Fruit fly (Drosophila melanogaster) whole organism, embryonic: Measurements from ENCODE around the gene CG10874.
A peak's percentile ranks its signal among the peaks of the same experiment; 100 is the strongest.

ENCODE experiments used
- Ada2b ChIP-seq: fragments of 200-800 bp; sonication (Bioruptor generic); IDR thresholded peaks from 2 replicates; pipeline ENCODE4 v1.3.6; 2022; ENCODE audit warnings: missing biosample characterization, missing genetic modification characterization
- Asciz ChIP-seq: fragments of 200-800 bp; sonication (Bioruptor generic); optimal IDR thresholded peaks from 2 replicates; lab custom pipeline; 2017; ENCODE audit warnings: missing biosample characterization, mild to moderate bottlenecking, missing genetic modification characterization, missing genetic modification reagents
- CG10209 ChIP-seq: fragments of 200-800 bp; sonication (Bioruptor generic); optimal IDR thresholded peaks from 3 replicates; lab custom pipeline; 2017; ENCODE audit warnings: missing biosample characterization, mild to moderate bottlenecking, missing genetic modification characterization, missing genetic modification reagents
- CG10654 ChIP-seq: fragments of 200-800 bp; sonication (Bioruptor generic); optimal IDR thresholded peaks from 2 replicates; lab custom pipeline; 2016; ENCODE audit warnings: missing biosample characterization, missing genetic modification characterization
- CG11696 ChIP-seq: fragments of 200-800 bp; sonication (Bioruptor generic); IDR thresholded peaks from 2 replicates; pipeline ENCODE4 v1.3.6; 2022; ENCODE audit warnings: missing biosample characterization, missing genetic modification characterization
- CG11723 ChIP-seq: fragments of 200-800 bp; sonication (Bioruptor generic); optimal IDR thresholded peaks from 2 replicates; lab custom pipeline; 2017; ENCODE audit warnings: missing biosample characterization, mild to moderate bottlenecking, missing genetic modification characterization
- CG12104 ChIP-seq: fragments of 200-800 bp; sonication (Bioruptor generic); optimal IDR thresholded peaks from 3 replicates; lab custom pipeline; 2016; ENCODE audit warnings: missing biosample characterization, missing genetic modification characterization
- CG12391 ChIP-seq: fragments of 200-800 bp; sonication (Bioruptor generic); optimal IDR thresholded peaks from 3 replicates; lab custom pipeline; 2018; ENCODE audit warnings: missing biosample characterization, mild to moderate bottlenecking, missing genetic modification characterization, moderate library complexity
- CG13296 ChIP-seq: fragments of 200-800 bp; sonication (Bioruptor generic); optimal IDR thresholded peaks from 3 replicates; lab custom pipeline; 2018; ENCODE audit warnings: missing biosample characterization, mild to moderate bottlenecking, missing genetic modification characterization
- CG13894 ChIP-seq: fragments of 200-800 bp; sonication (Bioruptor generic); optimal IDR thresholded peaks from 3 replicates; lab custom pipeline; 2018; ENCODE audit warnings: missing biosample characterization, mild to moderate bottlenecking, missing genetic modification characterization, moderate library complexity
- CG14860 ChIP-seq: fragments of 200-800 bp; sonication (Bioruptor generic); IDR thresholded peaks from 3 replicates; pipeline ENCODE4 v1.3.6; 2022; ENCODE audit warnings: missing biosample characterization, missing genetic modification characterization; ENCODE audit not compliant: partially characterized antibody
- CG1603 ChIP-seq: fragments of 200-800 bp; sonication (Bioruptor generic); optimal IDR thresholded peaks from 2 replicates; lab custom pipeline; 2019; ENCODE audit warnings: missing biosample characterization, mild to moderate bottlenecking, missing genetic modification characterization, moderate library complexity
- CG16813 ChIP-seq: fragments of 200-800 bp; sonication (Bioruptor generic); IDR thresholded peaks from 3 replicates; pipeline ENCODE4 v1.3.6; 2022; ENCODE audit warnings: missing biosample characterization, missing genetic modification characterization; ENCODE audit not compliant: partially characterized antibody
- CG17612 ChIP-seq: fragments of 200-800 bp; sonication (Bioruptor generic); IDR thresholded peaks from 2 replicates; pipeline ENCODE4 v1.3.6; 2022; ENCODE audit warnings: missing biosample characterization, missing genetic modification characterization
- CG32772 ChIP-seq: fragments of 200-800 bp; sonication (Bioruptor generic); IDR thresholded peaks from 2 replicates; pipeline ENCODE4 v1.3.6; 2022; ENCODE audit warnings: missing biosample characterization, missing genetic modification characterization
- CG34376 ChIP-seq: fragments of 200-800 bp; sonication (Bioruptor generic); optimal IDR thresholded peaks from 2 replicates; lab custom pipeline; 2018; ENCODE audit warnings: missing biosample characterization, mild to moderate bottlenecking, missing genetic modification characterization
- CG3726 ChIP-seq: fragments of 200-800 bp; sonication (Bioruptor generic); IDR thresholded peaks from 3 replicates; pipeline ENCODE4, ENCODE4 v1.3.6; 2022; ENCODE audit warnings: missing biosample characterization, missing genetic modification characterization
- CG3838 ChIP-seq: fragments of 200-800 bp; sonication (Bioruptor generic); optimal IDR thresholded peaks from 3 replicates; lab custom pipeline; 2016; ENCODE audit warnings: missing biosample characterization, missing genetic modification characterization
- CG4617 ChIP-seq: fragments of 200-800 bp; sonication (Bioruptor generic); optimal IDR thresholded peaks from 3 replicates; lab custom pipeline; 2016; ENCODE audit warnings: missing biosample characterization, missing genetic modification characterization, borderline replicate concordance
- CG4854 ChIP-seq: fragments of 200-800 bp; sonication (Bioruptor generic); optimal IDR thresholded peaks from 2 replicates; lab custom pipeline; 2016; ENCODE audit warnings: missing biosample characterization, missing genetic modification characterization, inconsistent platforms
- CG7963 ChIP-seq: fragments of 200-800 bp; sonication (Bioruptor generic); IDR thresholded peaks from 3 replicates; pipeline ENCODE4 v1.3.6; 2022; ENCODE audit warnings: missing biosample characterization, missing genetic modification characterization; ENCODE audit not compliant: partially characterized antibody
- CG9876 ChIP-seq: fragments of 200-800 bp; sonication (Bioruptor generic); optimal IDR thresholded peaks from 2 replicates; lab custom pipeline; 2016; ENCODE audit warnings: missing biosample characterization, missing genetic modification characterization
- CG9932 ChIP-seq: fragments of 200-800 bp; sonication (Bioruptor generic); IDR thresholded peaks from 2 replicates; pipeline ENCODE4 v1.3.6; 2022; ENCODE audit warnings: missing biosample characterization, missing genetic modification characterization
- Dad ChIP-seq: fragments of 200-800 bp; sonication (Bioruptor generic); optimal IDR thresholded peaks from 3 replicates; lab custom pipeline; 2016; ENCODE audit warnings: missing biosample characterization, missing genetic modification characterization
- H15 ChIP-seq: fragments of 200-800 bp; sonication (Bioruptor generic); IDR thresholded peaks from 3 replicates; pipeline ENCODE4 v1.3.6; 2022; ENCODE audit warnings: missing biosample characterization, missing genetic modification characterization
- Med ChIP-seq: fragments of 200-800 bp; sonication (Bioruptor generic); peaks from one replicate; lab custom pipeline; 2016; ENCODE audit warnings: missing biosample characterization, missing genetic modification characterization, mild to moderate bottlenecking, inconsistent platforms, moderate library complexity
- Myb ChIP-seq: fragments of 200-800 bp; sonication (Bioruptor generic); optimal IDR thresholded peaks from 2 replicates; lab custom pipeline; 2016; ENCODE audit warnings: missing biosample characterization, missing genetic modification characterization
- Pdp1 ChIP-seq, 2 experiments: fragments of 200-800 bp; sonication (Bioruptor generic); optimal IDR thresholded peaks; 3 replicates each; lab custom pipeline; 2016; ENCODE audit warnings: missing biosample characterization in 2 of 2, missing genetic modification characterization in 2 of 2, mild to moderate bottlenecking in 1 of 2, moderate library complexity in 1 of 2
- Stat92E ChIP-seq, 3 experiments: fragments of >200 bp in 2 of 3; fragments of 200-800 bp in 1 of 3; sonication (Bioruptor generic) in 1 of 3; optimal IDR thresholded peaks; 2 replicates each; lab custom pipeline; 2017 to 2019; ENCODE audit warnings: missing biosample characterization in 3 of 3, missing genetic modification characterization in 3 of 3, mild to moderate bottlenecking in 1 of 3, moderate library complexity in 1 of 3
- Taf1 ChIP-seq: fragments of 200-800 bp; sonication (Bioruptor generic); IDR thresholded peaks from 2 replicates; pipeline ENCODE4 v1.3.6; 2022; ENCODE audit warnings: missing biosample characterization, missing genetic modification characterization
- YL-1 ChIP-seq: fragments of 200-800 bp; sonication (Bioruptor generic); optimal IDR thresholded peaks from 3 replicates; lab custom pipeline; 2017; ENCODE audit warnings: missing biosample characterization, mild to moderate bottlenecking, missing genetic modification characterization
- aop ChIP-seq: fragments of 200-800 bp; sonication (Bioruptor generic); IDR thresholded peaks from 2 replicates; pipeline ENCODE4 v1.3.6; 2022; ENCODE audit warnings: missing biosample characterization, missing genetic modification characterization
- ap ChIP-seq: fragments of 200-800 bp; sonication (Bioruptor generic); IDR thresholded peaks from 2 replicates; pipeline ENCODE4 v1.3.6; 2022; ENCODE audit warnings: missing biosample characterization, missing genetic modification characterization
- chn ChIP-seq: fragments of 200-800 bp; sonication (Bioruptor generic); optimal IDR thresholded peaks from 2 replicates; lab custom pipeline; 2016; ENCODE audit warnings: missing biosample characterization, missing genetic modification characterization
- danr ChIP-seq: fragments of 200-800 bp; sonication (Bioruptor generic); IDR thresholded peaks from 2 replicates; pipeline ENCODE4 v1.3.6; 2022; ENCODE audit warnings: missing biosample characterization, missing genetic modification characterization
- dimm ChIP-seq: fragments of 200-800 bp; sonication (Bioruptor generic); IDR thresholded peaks from 2 replicates; pipeline ENCODE4 v1.3.6; 2022; ENCODE audit warnings: missing biosample characterization, missing genetic modification characterization
- h ChIP-seq: fragments of >200 bp; optimal IDR thresholded peaks from 2 replicates; lab custom pipeline; 2017
- hb ChIP-seq: fragments of 200-800 bp; sonication (Bioruptor generic); IDR thresholded peaks from 3 replicates; pipeline ENCODE4 v1.3.6; 2022; ENCODE audit warnings: missing biosample characterization, missing genetic modification characterization; ENCODE audit not compliant: partially characterized antibody
- jumu ChIP-seq: fragments of 200-800 bp; sonication (Bioruptor generic); optimal IDR thresholded peaks from 3 replicates; lab custom pipeline; 2016; ENCODE audit warnings: missing biosample characterization, missing genetic modification characterization
- kah ChIP-seq: fragments of 200-800 bp; sonication (Bioruptor generic); optimal IDR thresholded peaks from 2 replicates; lab custom pipeline; 2018; ENCODE audit warnings: missing biosample characterization, mild to moderate bottlenecking, missing genetic modification characterization
- lbe ChIP-seq: fragments of 200-800 bp; sonication (Bioruptor generic); optimal IDR thresholded peaks from 2 replicates; lab custom pipeline; 2016; ENCODE audit warnings: missing biosample characterization, mild to moderate bottlenecking, missing genetic modification characterization
- luna ChIP-seq: fragments of 200-800 bp; sonication (Bioruptor generic); optimal IDR thresholded peaks from 2 replicates; lab custom pipeline; 2016; ENCODE audit warnings: missing biosample characterization, missing genetic modification characterization
- mam ChIP-seq: fragments of 200-800 bp; sonication (Bioruptor generic); optimal IDR thresholded peaks from 3 replicates; lab custom pipeline; 2016; ENCODE audit warnings: missing biosample characterization, missing genetic modification characterization
- sd ChIP-seq: fragments of 200-800 bp; sonication (Bioruptor generic); optimal IDR thresholded peaks from 3 replicates; lab custom pipeline; 2018; ENCODE audit warnings: missing biosample characterization, mild to moderate bottlenecking, missing genetic modification characterization, moderate library complexity
- seq ChIP-seq: fragments of 200-800 bp; sonication (Bioruptor generic); IDR thresholded peaks from 2 replicates; pipeline ENCODE4 v1.3.6; 2022; ENCODE audit warnings: missing biosample characterization, missing genetic modification characterization
- tap ChIP-seq: fragments of 200-800 bp; optimal IDR thresholded peaks from 3 replicates; lab custom pipeline; 2019; ENCODE audit warnings: missing biosample characterization, mild to moderate bottlenecking, missing genetic modification characterization, moderate library complexity
- toy ChIP-seq: fragments of 200-800 bp; sonication (Bioruptor generic); IDR thresholded peaks from 2 replicates; pipeline ENCODE4 v1.3.6; 2022; ENCODE audit warnings: missing biosample characterization, missing genetic modification characterization
- twi ChIP-seq: fragments of 200-800 bp; optimal IDR thresholded peaks from 2 replicates; lab custom pipeline; 2019; ENCODE audit warnings: missing biosample characterization, mild to moderate bottlenecking, missing genetic modification characterization, moderate library complexity
- vvl ChIP-seq: fragments of 200-800 bp; sonication (Bioruptor generic); IDR thresholded peaks from 2 replicates; pipeline ENCODE4 v1.3.6; 2022; ENCODE audit warnings: missing biosample characterization, missing genetic modification characterization
- zfh2 ChIP-seq: fragments of 200-800 bp; sonication (Bioruptor generic); optimal IDR thresholded peaks from 2 replicates; lab custom pipeline; 2016; ENCODE audit warnings: missing biosample characterization, missing genetic modification characterization

The CG10874 gene

dm6 chr2L:2164520-2165237, 27.5 kb downstream of the CG10874 start (continued):
- TF ChIP-seq CG13296 (GFP tag; lab: Kevin White, UChicago): no peak
- peak; percentile 52; the same call in 1 of the 3 replicates for TF ChIP-seq H15 (GFP tag; lab: Robert Waterston, UW)
- no peak for TF ChIP-seq CG3726 (GFP tag; lab: Robert Waterston, UW)
- no peak for TF ChIP-seq CG14860 (GFP tag; lab: Robert Waterston, UW)
- TF ChIP-seq sd: no peak
- TF ChIP-seq CG34376 (GFP tag; lab: Kevin White, UChicago): no peak
- no peak; the same call in 1 of the 2 replicates for TF ChIP-seq ap (GFP tag; lab: Robert Waterston, UW)
- no peak for TF ChIP-seq hb (GFP tag; lab: Robert Waterston, UW)
- peak; percentile 25 for TF ChIP-seq CG9876 (GFP tag; lab: Kevin White, UChicago)
- no peak for TF ChIP-seq seq
- TF ChIP-seq CG3838: no peak
- peak; percentile 44; the same call in 1 of the 2 replicates for TF ChIP-seq Ada2b (GFP tag; lab: Robert Waterston, UW)
- TF ChIP-seq Dad (GFP tag; lab: Kevin White, UChicago): no peak
- TF ChIP-seq CG17612 (GFP tag; lab: Robert Waterston, UW): no peak
- peak; percentile 81 for TF ChIP-seq Med (GFP tag; lab: Kevin White, UChicago)
- TF ChIP-seq tap (tag; lab: Kevin White, UChicago): peak; percentile 38
- TF ChIP-seq aop (GFP tag; lab: Robert Waterston, UW): peak; percentile 89
- TF ChIP-seq Myb (GFP tag; lab: Kevin White, UChicago): peak; percentile 38
- TF ChIP-seq zfh2 (GFP tag; lab: Kevin White, UChicago): no peak
- no peak for TF ChIP-seq Taf1
- peak; percentile 53 for TF ChIP-seq jumu
- TF ChIP-seq danr (GFP tag; lab: Robert Waterston, UW): no peak
- TF ChIP-seq CG4617: peak; percentile 5
- no peak for TF ChIP-seq CG7963 (GFP tag; lab: Robert Waterston, UW)
- TF ChIP-seq CG16813 (GFP tag; lab: Robert Waterston, UW): no peak
- TF ChIP-seq CG32772 (GFP tag; lab: Robert Waterston, UW): peak; percentile 49; the same call in 1 of the 2 replicates
- no peak for TF ChIP-seq toy (GFP tag; lab: Robert Waterston, UW)
- TF ChIP-seq CG1603 (tag; lab: Kevin White, UChicago): peak; percentile 84
- TF ChIP-seq CG11723: peak; percentile 41
- no peak for TF ChIP-seq CG4854 (GFP tag; lab: Kevin White, UChicago)
- peak; percentile 68 for TF ChIP-seq chn (GFP tag; lab: Kevin White, UChicago)
- TF ChIP-seq luna (GFP tag; lab: Kevin White, UChicago): no peak
- peak; percentile 65; the same call in 1 of the 2 replicates for TF ChIP-seq vvl (GFP tag; lab: Robert Waterston, UW)
- no peak for TF ChIP-seq h (lab: Kevin White, UChicago)
- TF ChIP-seq kah: no peak
- peak; percentile 56 for TF ChIP-seq CG10209 (GFP tag; lab: Kevin White, UChicago)
- no peak for TF ChIP-seq CG12104 (GFP tag; lab: Kevin White, UChicago)
- peak; percentile 74 for TF ChIP-seq CG12391 (tag; lab: Kevin White, UChicago)
- peak; percentile 44 for TF ChIP-seq CG10654 (GFP tag; lab: Kevin White, UChicago)
- no peak for TF ChIP-seq CG9932
- peak; percentile 54 to 68 for TF ChIP-seq Pdp1 (GFP tag; optimal IDR thresholded peaks at IDR 0.05; lab: Kevin White, UChicago)
- peak; percentile 39 for TF ChIP-seq Asciz
- TF ChIP-seq twi (tag; lab: Kevin White, UChicago): peak; percentile 89
- peak; percentile 10 for TF ChIP-seq mam (GFP tag; lab: Kevin White, UChicago)
- TF ChIP-seq lbe: peak; percentile 95
- TF ChIP-seq YL-1: peak; percentile 15
- no peak for TF ChIP-seq CG11696
- TF ChIP-seq Stat92E (GFP tag; optimal IDR thresholded peaks at IDR 0.05; lab: Kevin White, UChicago): peak in 1 of 3 experiments; percentile 94
- no peak for TF ChIP-seq dimm (GFP tag; lab: Robert Waterston, UW)
- TF ChIP-seq CG13894 (tag; lab: Kevin White, UChicago): no peak
